Worm (Caenorhabditis elegans): Measurements from ENCODE around the gene nuo-4.
A peak's percentile ranks its signal among the peaks of the same experiment; 100 is the strongest.

The nuo-4 gene

ce11 chrIII:7141285-7141715, 17.3 kb downstream of the nuo-4 start (continued):
- TF ChIP-seq unc-62 (GFP tag; optimal IDR thresholded peaks at IDR 0.05) (no peak), lsl-1 (GFP tag; optimal IDR thresholded peaks at IDR 0.05) (peak; percentile 70), ceh-91 (GFP tag; IDR thresholded peaks at IDR 0.05) (no peak), let-607 (tag; optimal IDR thresholded peaks at IDR 0.05) (peak in 1 of 2 experiments; percentile 30)

- peak; percentile 72 for TF ChIP-seq nfyb-1 (GFP tag; IDR thresholded peaks at IDR 0.05)
- TF ChIP-seq B0336.3 (GFP tag; IDR thresholded peaks at IDR 0.05) = peak; percentile 66; the same call in 1 of the 2 replicates
- peak; percentile 51; the same call in 1 of the 2 replicates for TF ChIP-seq Y53G8AR.9 (GFP tag; conservative IDR thresholded peaks at IDR 0.05)
- no peak for TF ChIP-seq lin-40 (tag; optimal IDR thresholded peaks at IDR 0.05)
- no peak for TF ChIP-seq nhr-80 (tag; optimal IDR thresholded peaks at IDR 0.05)
- peak; percentile 43; the same call in 1 of the 2 replicates for TF ChIP-seq hsf-1 (GFP tag; IDR thresholded peaks at IDR 0.05)
- TF ChIP-seq D2030.7 (GFP tag; IDR thresholded peaks at IDR 0.05) = peak; percentile 96
- TF ChIP-seq ceh-100 (GFP tag; IDR thresholded peaks at IDR 0.05) = 0 out of 2 replicates have a peak, but pooled peaks have one; percentile 9
- TF ChIP-seq tbp1 (GFP tag; optimal IDR thresholded peaks at IDR 0.05) = peak; percentile 78
- peak in 1 of 2 experiments; percentile 8 for TF ChIP-seq let-607 (tag; optimal IDR thresholded peaks at IDR 0.05)
- peak; percentile 94 for TF ChIP-seq snpc-4 (GFP tag; optimal IDR thresholded peaks at IDR 0.05)
- TF ChIP-seq snpc-4 (tag; optimal IDR thresholded peaks at IDR 0.05) = peak; percentile 94 to 98 (median 96)
- peak; percentile 78 for TF ChIP-seq madf-6 (GFP tag; IDR thresholded peaks at IDR 0.05)
- TF ChIP-seq ceh-40 (GFP tag; IDR thresholded peaks at IDR 0.05) = no peak
- 0 out of 2 replicates have a peak, but pooled peaks have one; percentile 18 for TF ChIP-seq ceh-91 (GFP tag; IDR thresholded peaks at IDR 0.05)
- no peak for TF ChIP-seq bed-1 (GFP tag; IDR thresholded peaks at IDR 0.05)
- TF ChIP-seq repo-1 (tag; optimal IDR thresholded peaks at IDR 0.05) = peak; percentile 39
- no peak for TF ChIP-seq atf-7 (tag; optimal IDR thresholded peaks at IDR 0.05)
- TF ChIP-seq unc-130 (GFP tag; optimal IDR thresholded peaks at IDR 0.05) = peak; percentile 45
- no peak for TF ChIP-seq let-526 (GFP tag; IDR thresholded peaks at IDR 0.05)
- 0 out of 2 replicates have a peak, but pooled peaks have one; percentile 52 for TF ChIP-seq egl-44 (GFP tag; IDR thresholded peaks at IDR 0.05)
- peak; percentile 51 for TF ChIP-seq F33H1.4 (GFP tag; IDR thresholded peaks at IDR 0.05)
- peak; percentile 88 for TF ChIP-seq hmg-1.2 (GFP tag; IDR thresholded peaks at IDR 0.05)
- TF ChIP-seq snpc-3.4 (tag; optimal IDR thresholded peaks at IDR 0.05) = peak; percentile 91
- TF ChIP-seq mcd-1 (GFP tag; IDR thresholded peaks at IDR 0.05) = peak; percentile 55
- no peak for TF ChIP-seq F10E7.11 (tag; optimal IDR thresholded peaks at IDR 0.05)
- TF ChIP-seq F57C9.4 (tag; optimal IDR thresholded peaks at IDR 0.05) = no peak
- peak; percentile 50; the same call in 1 of the 2 replicates for TF ChIP-seq attf-3 (GFP tag; conservative IDR thresholded peaks at IDR 0.05)
- peak in 1 of 2 experiments; percentile 49 for TF ChIP-seq rec-8 (tag; optimal IDR thresholded peaks at IDR 0.05)
- 0 out of 2 replicates have a peak, but pooled peaks have one; percentile 16 for TF ChIP-seq lir-1 (GFP tag; conservative IDR thresholded peaks at IDR 0.05)
- no peak for TF ChIP-seq ccch-3 (GFP tag; optimal IDR thresholded peaks at IDR 0.05)
- TF ChIP-seq rpc-1 (optimal IDR thresholded peaks at IDR 0.05) = no peak
- TF ChIP-seq rpc-1 (tag; optimal IDR thresholded peaks at IDR 0.05) = no peak
- TF ChIP-seq lin-35 (GFP tag; optimal IDR thresholded peaks at IDR 0.05) = peak in 1 of 3 experiments; percentile 40
- peak; percentile 73 for TF ChIP-seq ekl-4 (GFP tag; IDR thresholded peaks at IDR 0.05)
- peak; percentile 31; the same call in 1 of the 2 replicates for TF ChIP-seq madf-8 (GFP tag; conservative IDR thresholded peaks at IDR 0.05)
- TF ChIP-seq Y56A3A.18 (GFP tag; IDR thresholded peaks at IDR 0.05) = 0 out of 2 replicates have a peak, but pooled peaks have one; percentile 37
- TF ChIP-seq somi-1 (GFP tag; optimal IDR thresholded peaks at IDR 0.05) = no peak
- no peak for TF ChIP-seq nhr-179 (tag; optimal IDR thresholded peaks at IDR 0.05)
- peak; percentile 45; the same call in 1 of the 2 replicates for TF ChIP-seq lin-26 (GFP tag; IDR thresholded peaks at IDR 0.05)
- peak; percentile 95 for TF ChIP-seq attf-6 (GFP tag; IDR thresholded peaks at IDR 0.05)
- peak; percentile 80 for TF ChIP-seq dox-1 (GFP tag; IDR thresholded peaks at IDR 0.05)
- no peak for TF ChIP-seq unc-62 (GFP tag; optimal IDR thresholded peaks at IDR 0.05)
- peak; percentile 67 for TF ChIP-seq lin-54 (GFP tag; optimal IDR thresholded peaks at IDR 0.05)
Observed at ce11 chrIII:7140228-7140710, 18.3 kb downstream of the nuo-4 start.

All from whole organism, young adult.